Fruit fly (Drosophila melanogaster) whole organism, embryonic: ENCODE results near the gene Cdc23.
A peak's percentile ranks its signal among the peaks of the same experiment; 100 is the strongest.

ENCODE experiments used
- Abd-B ChIP-seq: fragments of 200-800 bp; sonication (Bioruptor generic); optimal IDR thresholded peaks from 2 replicates; lab custom pipeline; 2018; ENCODE audit warnings: missing biosample characterization, mild to moderate bottlenecking, missing genetic modification characterization, moderate library complexity
- B-H1 ChIP-seq: fragments of 200-800 bp; sonication (Bioruptor generic); IDR thresholded peaks from 3 replicates; pipeline ENCODE4 v1.3.6; 2022; ENCODE audit warnings: missing biosample characterization, missing genetic modification characterization
- BEAF-32 ChIP-seq: fragments of 200-800 bp; sonication (Bioruptor generic); optimal IDR thresholded peaks from 3 replicates; lab custom pipeline; 2017; ENCODE audit warnings: missing biosample characterization, missing genetic modification characterization, mild to moderate bottlenecking, moderate library complexity, missing genetic modification reagents
- C15 ChIP-seq: fragments of 200-800 bp; sonication (Bioruptor generic); IDR thresholded peaks from 3 replicates; pipeline ENCODE4 v1.3.6; 2022; ENCODE audit warnings: missing biosample characterization, missing genetic modification characterization
- CG11560 ChIP-seq: fragments of 200-800 bp; sonication (Bioruptor generic); IDR thresholded peaks from 3 replicates; pipeline ENCODE4 v1.3.6; 2022; ENCODE audit warnings: missing biosample characterization, missing genetic modification characterization
- CG15073 ChIP-seq: fragments of 200-800 bp; sonication (Bioruptor generic); optimal IDR thresholded peaks from 2 replicates; lab custom pipeline; 2016; ENCODE audit warnings: missing biosample characterization, missing genetic modification characterization
- CG16813 ChIP-seq: fragments of 200-800 bp; sonication (Bioruptor generic); IDR thresholded peaks from 3 replicates; pipeline ENCODE4 v1.3.6; 2022; ENCODE audit warnings: missing biosample characterization, missing genetic modification characterization; ENCODE audit not compliant: partially characterized antibody
- CG18262 ChIP-seq: fragments of 200-800 bp; optimal IDR thresholded peaks from 3 replicates; lab custom pipeline; 2019; ENCODE audit warnings: missing biosample characterization, mild to moderate bottlenecking, missing genetic modification characterization, moderate library complexity
- CG2199 ChIP-seq: fragments of 200-800 bp; sonication (Bioruptor generic); IDR thresholded peaks from 3 replicates; pipeline ENCODE4 v1.3.6; 2022; ENCODE audit warnings: missing biosample characterization, missing genetic modification characterization
- CG2202 ChIP-seq: fragments of 200-800 bp; sonication (Bioruptor generic); optimal IDR thresholded peaks from 2 replicates; lab custom pipeline; 2018; ENCODE audit warnings: missing biosample characterization, mild to moderate bottlenecking, missing genetic modification characterization
- CG32532 ChIP-seq: fragments of 200-800 bp; sonication (Bioruptor generic); IDR thresholded peaks from 2 replicates; pipeline ENCODE4 v1.3.6; 2022; ENCODE audit warnings: missing biosample characterization, missing genetic modification characterization
- CG4360 ChIP-seq: fragments of 200-800 bp; sonication (Bioruptor generic); IDR thresholded peaks from 2 replicates; pipeline ENCODE4 v1.3.6; 2022; ENCODE audit warnings: missing biosample characterization, missing genetic modification characterization
- CG7745 ChIP-seq: fragments of 200-800 bp; sonication (Bioruptor generic); optimal IDR thresholded peaks from 2 replicates; lab custom pipeline; 2018; ENCODE audit warnings: missing biosample characterization, mild to moderate bottlenecking, missing genetic modification characterization, moderate library complexity
- CG7963 ChIP-seq: fragments of 200-800 bp; sonication (Bioruptor generic); IDR thresholded peaks from 3 replicates; pipeline ENCODE4 v1.3.6; 2022; ENCODE audit warnings: missing biosample characterization, missing genetic modification characterization; ENCODE audit not compliant: partially characterized antibody
- CG8944 ChIP-seq: fragments of 200-800 bp; sonication (Bioruptor generic); optimal IDR thresholded peaks from 3 replicates; lab custom pipeline; 2016; ENCODE audit warnings: missing biosample characterization, missing genetic modification characterization
- CG9609 ChIP-seq: fragments of 200-800 bp; sonication (Bioruptor generic); optimal IDR thresholded peaks from 3 replicates; lab custom pipeline; 2016; ENCODE audit warnings: missing biosample characterization, missing genetic modification characterization
- CHES-1-like ChIP-seq: fragments of 200-800 bp; sonication (Bioruptor generic); optimal IDR thresholded peaks from 2 replicates; lab custom pipeline; 2016; ENCODE audit warnings: missing biosample characterization, missing genetic modification characterization
- CTCF ChIP-seq: fragments of 200-800 bp; sonication (Bioruptor generic); optimal IDR thresholded peaks from 2 replicates; lab custom pipeline; 2017; ENCODE audit warnings: missing biosample characterization, mild to moderate bottlenecking, missing genetic modification characterization, moderate library complexity
- Dek ChIP-seq: fragments of 200-800 bp; sonication (Bioruptor generic); optimal IDR thresholded peaks from 3 replicates; lab custom pipeline; 2019; ENCODE audit warnings: missing biosample characterization, mild to moderate bottlenecking, missing genetic modification characterization, moderate library complexity
- HHEX ChIP-seq: fragments of 200-800 bp; sonication (Bioruptor generic); optimal IDR thresholded peaks from 3 replicates; lab custom pipeline; 2017; ENCODE audit warnings: missing biosample characterization, mild to moderate bottlenecking, missing genetic modification characterization, missing genetic modification reagents
- HLH3B ChIP-seq: fragments of 200-800 bp; sonication (Bioruptor generic); IDR thresholded peaks from 2 replicates; pipeline ENCODE4 v1.3.6; 2022; ENCODE audit warnings: missing biosample characterization, missing genetic modification characterization
- HLHmδ ChIP-seq: fragments of 200-800 bp; sonication (Bioruptor generic); optimal IDR thresholded peaks from 2 replicates; lab custom pipeline; 2018; ENCODE audit warnings: missing biosample characterization, mild to moderate bottlenecking, missing genetic modification characterization, moderate library complexity
- Jarid2 ChIP-seq: fragments of 200-800 bp; sonication (Bioruptor generic); optimal IDR thresholded peaks from 3 replicates; lab custom pipeline; 2017; ENCODE audit warnings: mild to moderate bottlenecking, missing biosample characterization, missing genetic modification reagents, missing genetic modification characterization
- Kr ChIP-seq: fragments of 200-800 bp; sonication (Bioruptor generic); optimal IDR thresholded peaks from 2 replicates; lab custom pipeline; 2017; ENCODE audit warnings: missing biosample characterization, mild to moderate bottlenecking, missing genetic modification characterization
- MBD-R2 ChIP-seq: fragments of 200-800 bp; sonication (Bioruptor generic); IDR thresholded peaks from 2 replicates; pipeline ENCODE4 v1.3.6; 2022; ENCODE audit warnings: missing biosample characterization, missing genetic modification characterization
- Med ChIP-seq: fragments of 200-800 bp; sonication (Bioruptor generic); peaks from one replicate; lab custom pipeline; 2016; ENCODE audit warnings: missing biosample characterization, missing genetic modification characterization, mild to moderate bottlenecking, inconsistent platforms, moderate library complexity
- Sox102F ChIP-seq: fragments of 200-800 bp; sonication (Bioruptor generic); optimal IDR thresholded peaks from 2 replicates; lab custom pipeline; 2018; ENCODE audit warnings: missing biosample characterization, mild to moderate bottlenecking, missing genetic modification characterization, moderate library complexity
- Ssrp ChIP-seq: fragments of 200-800 bp; sonication (Bioruptor generic); optimal IDR thresholded peaks from 2 replicates; lab custom pipeline; 2018; ENCODE audit warnings: missing biosample characterization, mild to moderate bottlenecking, missing genetic modification characterization, moderate library complexity
- Vsx1 ChIP-seq: fragments of 200-800 bp; sonication (Bioruptor generic); optimal IDR thresholded peaks from 2 replicates; lab custom pipeline; 2017; ENCODE audit warnings: missing biosample characterization, mild to moderate bottlenecking, missing genetic modification characterization, missing genetic modification reagents
- ac ChIP-seq: fragments of 200-800 bp; sonication (Bioruptor generic); optimal IDR thresholded peaks from 3 replicates; lab custom pipeline; 2017; ENCODE audit warnings: missing biosample characterization, mild to moderate bottlenecking, missing genetic modification characterization
- croc ChIP-seq: fragments of 200-800 bp; sonication (Bioruptor generic); conservative IDR thresholded peaks from 3 replicates; pipeline ENCODE4 v1.3.6; 2022; ENCODE audit warnings: missing biosample characterization, missing genetic modification characterization
- dan ChIP-seq: fragments of 200-800 bp; sonication (Bioruptor generic); IDR thresholded peaks from 2 replicates; pipeline ENCODE4 v1.3.6; 2022; ENCODE audit warnings: missing biosample characterization, missing genetic modification characterization
- danr ChIP-seq: fragments of 200-800 bp; sonication (Bioruptor generic); IDR thresholded peaks from 2 replicates; pipeline ENCODE4 v1.3.6; 2022; ENCODE audit warnings: missing biosample characterization, missing genetic modification characterization
- dpn ChIP-seq, 2 experiments: fragments of 200-800 bp; sonication (Bioruptor generic); optimal IDR thresholded peaks; 3 replicates each; lab custom pipeline; 2016; ENCODE audit warnings: missing biosample characterization in 2 of 2, missing genetic modification characterization in 2 of 2
- ewg ChIP-seq: fragments of 200-800 bp; sonication (Bioruptor generic); optimal IDR thresholded peaks from 3 replicates; lab custom pipeline; 2017; ENCODE audit warnings: mild to moderate bottlenecking, missing biosample characterization, missing genetic modification reagents, missing genetic modification characterization
- eyg ChIP-seq: fragments of 200-800 bp; sonication (Bioruptor generic); optimal IDR thresholded peaks from 3 replicates; lab custom pipeline; 2016; ENCODE audit warnings: missing biosample characterization, missing genetic modification characterization
- gcm2 ChIP-seq: fragments of 200-800 bp; sonication (Bioruptor generic); optimal IDR thresholded peaks from 2 replicates; lab custom pipeline; 2016; ENCODE audit warnings: missing biosample characterization, missing genetic modification characterization
- hth ChIP-seq: fragments of >200 bp; optimal IDR thresholded peaks from 2 replicates; lab custom pipeline; 2017; ENCODE audit warnings: inconsistent platforms
- lbe ChIP-seq: fragments of 200-800 bp; sonication (Bioruptor generic); optimal IDR thresholded peaks from 2 replicates; lab custom pipeline; 2016; ENCODE audit warnings: missing biosample characterization, mild to moderate bottlenecking, missing genetic modification characterization
- lmd ChIP-seq: fragments of 200-800 bp; sonication (Bioruptor generic); IDR thresholded peaks from 2 replicates; pipeline ENCODE4 v1.3.6; 2022; ENCODE audit warnings: missing biosample characterization, missing genetic modification characterization
- luna ChIP-seq: fragments of 200-800 bp; sonication (Bioruptor generic); optimal IDR thresholded peaks from 2 replicates; lab custom pipeline; 2016; ENCODE audit warnings: missing biosample characterization, missing genetic modification characterization
- org-1 ChIP-seq: fragments of 200-800 bp; sonication (Bioruptor generic); optimal IDR thresholded peaks from 2 replicates; lab custom pipeline; 2017; ENCODE audit warnings: missing biosample characterization, missing genetic modification characterization
- otp ChIP-seq: fragments of 200-800 bp; sonication (Bioruptor generic); IDR thresholded peaks from 3 replicates; pipeline ENCODE4, ENCODE4 v1.3.6; 2022; ENCODE audit warnings: missing biosample characterization, missing genetic modification characterization
- pan ChIP-seq, 4 experiments: fragments of >200 bp in 3 of 4; fragments of 200-800 bp in 1 of 4; sonication (Bioruptor generic) in 1 of 4; optimal IDR thresholded peaks in 3 of 4; IDR thresholded peaks in 1 of 4; 2 replicates each; pipeline versions ENCODE4 v1.3.6 to Lab custom; 2017 to 2022; ENCODE audit warnings: missing biosample characterization in 2 of 4, missing genetic modification characterization in 2 of 4, mixed read lengths in 1 of 4
- ro ChIP-seq: fragments of 200-800 bp; sonication (Bioruptor generic); IDR thresholded peaks from 2 replicates; pipeline ENCODE4 v1.3.6; 2022; ENCODE audit warnings: missing biosample characterization, missing genetic modification characterization
- seq ChIP-seq: fragments of 200-800 bp; sonication (Bioruptor generic); IDR thresholded peaks from 2 replicates; pipeline ENCODE4 v1.3.6; 2022; ENCODE audit warnings: missing biosample characterization, missing genetic modification characterization
- tgo ChIP-seq: fragments of 200-800 bp; sonication (Bioruptor generic); IDR thresholded peaks from 3 replicates; pipeline ENCODE4 v1.3.6; 2022; ENCODE audit warnings: missing biosample characterization, missing genetic modification characterization
- tll ChIP-seq, 2 experiments: fragments of 200-800 bp in 1 of 2; fragments of >200 bp in 1 of 2; sonication (Bioruptor generic) in 1 of 2; optimal IDR thresholded peaks; 2 replicates each; lab custom pipeline; 2017 to 2019; ENCODE audit warnings: missing biosample characterization in 2 of 2, missing genetic modification characterization in 2 of 2, mild to moderate bottlenecking in 1 of 2, moderate library complexity in 1 of 2
- tna ChIP-seq: fragments of 200-800 bp; sonication (Bioruptor generic); IDR thresholded peaks from 2 replicates; pipeline ENCODE4 v1.3.6; 2022; ENCODE audit warnings: missing biosample characterization, missing genetic modification characterization; ENCODE audit not compliant: partially characterized antibody
- trem ChIP-seq: fragments of 200-800 bp; optimal IDR thresholded peaks from 3 replicates; lab custom pipeline; 2019; ENCODE audit warnings: missing biosample characterization, mild to moderate bottlenecking, missing genetic modification characterization, moderate library complexity
- trh ChIP-seq: fragments of 200-800 bp; sonication (Bioruptor generic); optimal IDR thresholded peaks from 2 replicates; lab custom pipeline; 2016; ENCODE audit warnings: missing biosample characterization, missing genetic modification characterization
- ttk ChIP-seq: fragments of 200-800 bp; sonication (Bioruptor generic); IDR thresholded peaks from 2 replicates; pipeline ENCODE4 v2.1.2; 2022; ENCODE audit warnings: missing biosample characterization, missing genetic modification characterization

Cdc23 gene

DNA sequence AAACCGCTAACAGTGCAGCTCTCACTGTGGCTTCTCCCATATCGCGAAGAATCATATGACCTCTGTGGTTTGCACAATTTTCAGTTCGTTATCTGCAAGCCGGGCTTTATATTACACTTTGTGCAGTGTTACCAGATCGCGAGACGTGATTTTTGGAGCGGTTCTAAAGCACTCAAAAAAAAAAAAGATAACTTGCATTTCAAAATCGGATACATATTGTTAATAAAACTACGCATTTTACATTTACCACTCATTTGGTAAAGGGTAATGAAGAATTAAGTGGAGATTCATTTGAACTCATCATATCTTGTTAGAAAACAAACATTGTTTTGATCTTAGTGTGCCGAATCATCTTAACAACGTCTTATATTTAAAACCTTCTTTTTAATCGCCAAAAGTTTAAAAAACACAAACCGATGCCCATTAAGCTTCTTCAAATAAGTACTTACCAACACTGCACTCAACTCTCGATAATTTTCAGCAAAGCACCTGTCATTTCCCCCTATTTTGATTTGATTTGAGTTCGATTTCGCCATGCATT lies 4.2 kb downstream of the Cdc23 start, which contains the start of gene CG2493 (continued):
- TF ChIP-seq CG7745 (tag; lab: Kevin White, UChicago) (no peak), CG16813 (no peak), ro (no peak), pan (optimal IDR thresholded peaks at IDR 0.05; lab: Kevin White, UChicago) (no peak), pan (GFP tag; optimal IDR thresholded peaks at IDR 0.05 in 1 of 2, IDR thresholded peaks at IDR 0.05 in 1 of 2) (peak in 1 of 2 experiments; percentile 52), CG7963 (no peak), C15 (no peak), lbe (GFP tag; lab: Kevin White, UChicago) (no peak), hth (no peak), MBD-R2 (GFP tag; lab: Robert Waterston, UW) (0 out of 2 replicates have a peak, but pooled peaks have one; percentile 45), gcm2 (GFP tag; lab: Kevin White, UChicago) (no peak), tgo (GFP tag; lab: Robert Waterston, UW) (no peak; the same call in 2 of the 3 replicates), ewg (GFP tag; lab: Kevin White, UChicago) (no peak), CG4360 (GFP tag; lab: Robert Waterston, UW) (no peak), HLHmδ (GFP tag; lab: Kevin White, UChicago) (no peak), Jarid2 (GFP tag; lab: Kevin White, UChicago) (no peak), trem (tag; lab: Kevin White, UChicago) (peak; percentile 13), dpn (GFP tag; optimal IDR thresholded peaks at IDR 0.05; lab: Kevin White, UChicago) (no peak), tna (GFP tag; lab: Robert Waterston, UW) (no peak), danr (GFP tag; lab: Robert Waterston, UW) (no peak), CG32532 (GFP tag; lab: Robert Waterston, UW) (peak; percentile 39; the same call in 1 of the 2 replicates), ttk (GFP tag; lab: Robert Waterston, UW) (no peak), Med (GFP tag; lab: Kevin White, UChicago) (peak; percentile 53), CG2199 (GFP tag; lab: Robert Waterston, UW) (no peak), lmd (peak; percentile 20; the same call in 1 of the 2 replicates), HHEX (GFP tag; lab: Kevin White, UChicago) (no peak), HLH3B (GFP tag; lab: Robert Waterston, UW) (no peak), Sox102F (GFP tag; lab: Kevin White, UChicago) (no peak), tll (GFP tag; optimal IDR thresholded peaks at IDR 0.05; lab: Kevin White, UChicago) (no peak), eyg (GFP tag; lab: Kevin White, UChicago) (no peak), CTCF (no peak), CHES-1-like (GFP tag; lab: Kevin White, UChicago) (no peak), Abd-B (GFP tag; lab: Kevin White, UChicago) (peak; percentile 23), croc (GFP tag; lab: Robert Waterston, UW) (no peak), dan (GFP tag; lab: Robert Waterston, UW) (no peak), luna (GFP tag; lab: Kevin White, UChicago) (no peak), CG2202 (tag; lab: Kevin White, UChicago) (no peak), BEAF-32 (GFP tag; lab: Kevin White, UChicago) (no peak), CG18262 (tag; lab: Kevin White, UChicago) (peak; percentile 64), B-H1 (GFP tag; lab: Robert Waterston, UW) (no peak)
- TF ChIP-seq, all 482 proteins: peak for 76

DNA sequence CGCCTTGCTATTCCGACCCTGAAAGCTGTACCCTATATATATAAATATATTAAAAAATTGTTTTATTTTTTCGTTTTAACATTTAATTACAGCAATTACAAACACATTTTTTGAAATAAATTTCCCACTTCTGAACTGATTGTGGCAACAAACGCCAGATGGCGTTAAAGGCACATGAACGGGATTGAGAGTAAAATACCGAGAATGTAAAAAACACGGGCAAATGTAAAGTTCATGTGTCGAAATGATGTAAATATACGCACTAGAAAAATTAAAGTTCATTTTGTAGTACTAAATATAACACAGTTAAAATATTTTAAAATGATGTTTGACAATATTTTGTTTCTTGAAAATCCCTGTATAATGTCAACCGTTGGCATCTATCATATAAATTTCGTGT lies 5.2 kb downstream of the Cdc23 start:
- TF ChIP-seq ac (GFP tag; lab: Kevin White, UChicago) (no peak), Vsx1 (no peak), trh (no peak), Kr (no peak), CG15073 (no peak), Dek (tag; lab: Kevin White, UChicago) (peak; percentile 33), otp (GFP tag; lab: Robert Waterston, UW) (no peak), org-1 (GFP tag; lab: Kevin White, UChicago) (no peak), gcm2 (GFP tag; lab: Kevin White, UChicago) (no peak), CG11560 (tag; lab: Robert Waterston, UW) (no peak), Sox102F (GFP tag; lab: Kevin White, UChicago) (peak; percentile 16), Ssrp (peak; percentile 9), CG8944 (GFP tag; lab: Kevin White, UChicago) (no peak), seq (GFP tag; lab: Robert Waterston, UW) (no peak), CG9609 (GFP tag; lab: Kevin White, UChicago) (no peak)
